Fruit fly (Drosophila melanogaster): Measurements from ENCODE around the gene ScsbetaA.

The ScsbetaA gene

DNA sequence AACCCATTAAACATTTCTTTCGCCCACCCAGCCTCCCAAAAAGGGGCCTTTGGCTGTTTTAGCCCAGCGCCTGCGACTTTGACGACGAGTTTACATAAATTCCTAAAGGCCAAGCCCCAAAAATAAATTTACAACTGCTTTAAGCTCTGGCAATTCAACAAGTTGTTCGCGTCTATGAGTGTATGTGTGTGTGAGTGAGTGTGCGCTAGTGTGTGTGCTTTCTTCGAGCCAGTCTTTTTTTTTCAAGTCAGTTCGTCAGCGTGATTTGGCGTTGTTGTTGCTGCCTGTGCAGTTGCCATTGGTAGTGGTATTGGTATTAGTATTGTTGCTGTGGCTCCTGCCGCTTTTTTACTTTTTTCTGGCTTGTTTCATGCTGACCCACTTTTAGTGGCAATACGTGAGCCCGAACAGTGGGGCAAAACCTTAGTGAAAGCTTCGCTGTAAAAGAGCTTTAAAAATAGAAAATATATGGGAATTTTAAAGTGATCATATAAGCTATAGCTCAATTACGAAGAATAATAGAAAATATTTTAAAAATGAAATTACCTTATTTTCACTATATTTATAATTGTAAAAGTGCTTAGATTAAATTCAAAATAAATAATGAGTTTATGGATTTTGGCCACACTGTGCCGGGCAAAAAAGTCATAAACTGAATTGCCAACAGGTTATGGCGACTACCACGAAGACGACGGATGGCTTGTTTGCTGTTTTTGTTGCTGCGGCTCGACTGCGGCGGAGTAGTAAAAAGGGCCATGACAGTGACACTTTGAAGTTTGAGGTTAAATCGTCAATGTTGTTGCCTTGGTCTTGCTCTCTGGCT, 7.2 kb downstream of the ScsbetaA start (continued):
- TF ChIP-seq D19A (tag; optimal IDR thresholded peaks at IDR 0.05), result peak; percentile 90
- TF ChIP-seq CG12236 (GFP tag; optimal IDR thresholded peaks at IDR 0.05), result no peak
- peak; percentile 70 for TF ChIP-seq twi (tag; optimal IDR thresholded peaks at IDR 0.05)
- TF ChIP-seq CG43689 (GFP tag; IDR thresholded peaks at IDR 0.05), result peak; percentile 65
- peak; percentile 59 for TF ChIP-seq CG18011 (GFP tag; optimal IDR thresholded peaks at IDR 0.05)
- TF ChIP-seq Hmr (GFP tag; optimal IDR thresholded peaks at IDR 0.05), result peak; percentile 83
- peak; percentile 76 for TF ChIP-seq CG11723 (GFP tag; optimal IDR thresholded peaks at IDR 0.05)
- TF ChIP-seq CG3281 (GFP tag; optimal IDR thresholded peaks at IDR 0.05), result peak; percentile 71
- TF ChIP-seq BtbVII (GFP tag; optimal IDR thresholded peaks at IDR 0.05), result peak; percentile 78
- TF ChIP-seq Side (GFP tag; optimal IDR thresholded peaks at IDR 0.05), result no peak
- no peak for TF ChIP-seq ERR (GFP tag; optimal IDR thresholded peaks at IDR 0.05)
- TF ChIP-seq tio (GFP tag; optimal IDR thresholded peaks at IDR 0.05), result peak; percentile 69
- peak; percentile 36; the same call in 1 of the 2 replicates for TF ChIP-seq MBD-R2 (GFP tag; IDR thresholded peaks at IDR 0.05)
- TF ChIP-seq trh (GFP tag; optimal IDR thresholded peaks at IDR 0.05), result peak; percentile 9
- peak; percentile 62 for TF ChIP-seq HmgZ (tag; optimal IDR thresholded peaks at IDR 0.05)
- no peak for TF ChIP-seq HLHmδ (GFP tag; optimal IDR thresholded peaks at IDR 0.05)
- TF ChIP-seq Xrp1 (GFP tag; IDR thresholded peaks at IDR 0.05), result peak; percentile 87
- peak; percentile 36 for TF ChIP-seq CrebB (tag; optimal IDR thresholded peaks at IDR 0.05)
- TF ChIP-seq NFAT (GFP tag; IDR thresholded peaks at IDR 0.05), result peak; percentile 53; the same call in 1 of the 2 replicates
- TF ChIP-seq HHEX (GFP tag; optimal IDR thresholded peaks at IDR 0.05), result peak; percentile 83
- peak; percentile 88 for TF ChIP-seq CG12391 (tag; optimal IDR thresholded peaks at IDR 0.05)
- peak; percentile 91 for TF ChIP-seq ATbp (GFP tag; optimal IDR thresholded peaks at IDR 0.05)
- peak; percentile 70 for TF ChIP-seq Oaz (GFP tag; IDR thresholded peaks at IDR 0.05)
- TF ChIP-seq Dp (GFP tag; optimal IDR thresholded peaks at IDR 0.05), result no peak
- TF ChIP-seq Hr39 (optimal IDR thresholded peaks at IDR 0.05), result no peak
- no peak for TF ChIP-seq Taf1 (GFP tag; IDR thresholded peaks at IDR 0.05)
- peak; percentile 84 for TF ChIP-seq CG3407 (GFP tag; optimal IDR thresholded peaks at IDR 0.05)
- peak; percentile 89 for TF ChIP-seq phol (tag; optimal IDR thresholded peaks at IDR 0.05)
- TF ChIP-seq ash1 (GFP tag; optimal IDR thresholded peaks at IDR 0.05), result no peak
- peak; percentile 43 for TF ChIP-seq cato (GFP tag; optimal IDR thresholded peaks at IDR 0.05; ENCODE audit: borderline replicate concordance)
- peak; percentile 7 for TF ChIP-seq ac (GFP tag; optimal IDR thresholded peaks at IDR 0.05)
- TF ChIP-seq exex (tag; optimal IDR thresholded peaks at IDR 0.05), result peak; percentile 26
- peak; percentile 53 for TF ChIP-seq Jarid2 (GFP tag; optimal IDR thresholded peaks at IDR 0.05)
- TF ChIP-seq stwl (tag; optimal IDR thresholded peaks at IDR 0.05), result no peak
- peak; percentile 69 for TF ChIP-seq scrt (GFP tag; optimal IDR thresholded peaks at IDR 0.05)
- TF ChIP-seq h (optimal IDR thresholded peaks at IDR 0.05), result no peak
- TF ChIP-seq emc (GFP tag; optimal IDR thresholded peaks at IDR 0.05), result no peak
- TF ChIP-seq CG6813 (GFP tag; optimal IDR thresholded peaks at IDR 0.05), result peak; percentile 70
- no peak for TF ChIP-seq CkIIα-i1 (GFP tag; IDR thresholded peaks at IDR 0.05)
- no peak for TF ChIP-seq Bdp1 (GFP tag; optimal IDR thresholded peaks at IDR 0.05)
- peak; percentile 31; the same call in 1 of the 2 replicates for TF ChIP-seq CG10959 (GFP tag; IDR thresholded peaks at IDR 0.05)
- TF ChIP-seq repo (GFP tag; optimal IDR thresholded peaks at IDR 0.05), result no peak
- TF ChIP-seq CG33557 (GFP tag; optimal IDR thresholded peaks at IDR 0.05), result peak; percentile 60
- peak; percentile 87 for TF ChIP-seq odd (GFP tag; optimal IDR thresholded peaks at IDR 0.05)
- no peak for TF ChIP-seq Bgb (GFP tag; IDR thresholded peaks at IDR 0.05; ENCODE audit: partially characterized antibody)
- TF ChIP-seq bsh (GFP tag; optimal IDR thresholded peaks at IDR 0.05), result peak; percentile 79 to 94
- no peak for TF ChIP-seq Poxn (GFP tag; IDR thresholded peaks at IDR 0.05)
- TF ChIP-seq jumu (GFP tag; optimal IDR thresholded peaks at IDR 0.05), result peak; percentile 23
- peak; percentile 87 for TF ChIP-seq CG11695 (GFP tag; IDR thresholded peaks at IDR 0.05)
